Fruit fly (Drosophila melanogaster): ENCODE data around the gene CG7370.

CG7370 gene

dm6 chr3L:21769515-21769914, at the start of gene CG7370:
Gene CG7370, plus strand, starts transcription at chr3L:21769815.
- no peak for TF ChIP-seq Pif1B (GFP tag; optimal IDR thresholded peaks at IDR 0.05)
- no peak for TF ChIP-seq Ets98B (GFP tag; IDR thresholded peaks at IDR 0.05)
- TF ChIP-seq CG32121 (GFP tag; IDR thresholded peaks at IDR 0.05), result no peak
- no peak for TF ChIP-seq CG9948 (tag; optimal IDR thresholded peaks at IDR 0.05)
- no peak for TF ChIP-seq CG34367 (tag; optimal IDR thresholded peaks at IDR 0.05)
- TF ChIP-seq CG17806 (tag; optimal IDR thresholded peaks at IDR 0.05), result no peak
- no peak for TF ChIP-seq EcR (GFP tag; optimal IDR thresholded peaks at IDR 0.05)
- TF ChIP-seq CG10348 (GFP tag; IDR thresholded peaks at IDR 0.05), result no peak
- no peak for TF ChIP-seq Snoo (tag; optimal IDR thresholded peaks at IDR 0.05)
- no peak for TF ChIP-seq rn (GFP tag; IDR thresholded peaks at IDR 0.05)
- TF ChIP-seq fd96Ca (GFP tag; IDR thresholded peaks at IDR 0.05), result no peak
- no peak for TF ChIP-seq CG15710 (tag; optimal IDR thresholded peaks at IDR 0.05)
- TF ChIP-seq CG14655 (GFP tag; optimal IDR thresholded peaks at IDR 0.05), result no peak

- TF ChIP-seq CG9948 (tag; optimal IDR thresholded peaks at IDR 0.05) (peak; percentile 73), EcR (GFP tag; optimal IDR thresholded peaks at IDR 0.05) (no peak), CG8301 (tag; optimal IDR thresholded peaks at IDR 0.05) (peak; percentile 27), CG32121 (GFP tag; IDR thresholded peaks at IDR 0.05) (no peak), CG10348 (GFP tag; IDR thresholded peaks at IDR 0.05) (no peak), CG34367 (tag; optimal IDR thresholded peaks at IDR 0.05) (peak; percentile 74), CG4496 (GFP tag; IDR thresholded peaks at IDR 0.05) (no peak), D1 (tag; optimal IDR thresholded peaks at IDR 0.05) (peak; percentile 12), Snoo (tag; optimal IDR thresholded peaks at IDR 0.05) (no peak), Pif1A (GFP tag; optimal IDR thresholded peaks at IDR 0.05) (peak; percentile 60), CG14655 (GFP tag; optimal IDR thresholded peaks at IDR 0.05) (peak; percentile 72), CG15710 (tag; optimal IDR thresholded peaks at IDR 0.05) (peak; percentile 63), fd96Ca (GFP tag; IDR thresholded peaks at IDR 0.05) (no peak), Ets98B (GFP tag; IDR thresholded peaks at IDR 0.05) (no peak), gl (tag; optimal IDR thresholded peaks at IDR 0.05) (peak; percentile 36), CG12605 (GFP tag; IDR thresholded peaks at IDR 0.05) (no peak), Pif1B (GFP tag; optimal IDR thresholded peaks at IDR 0.05) (peak; percentile 65), rn (GFP tag; IDR thresholded peaks at IDR 0.05) (no peak), CG8159 (tag; optimal IDR thresholded peaks at IDR 0.05) (peak; percentile 79), CG17806 (tag; optimal IDR thresholded peaks at IDR 0.05) (peak; percentile 79), CG13204 (GFP tag; optimal IDR thresholded peaks at IDR 0.05) (no peak)
Observed at dm6 chr3L:21720869-21721268, 48.7 kb upstream of the CG7370 start.

- no peak for TF ChIP-seq CG14655 (GFP tag; optimal IDR thresholded peaks at IDR 0.05)
- TF ChIP-seq CG12605 (GFP tag; IDR thresholded peaks at IDR 0.05), result no peak
- TF ChIP-seq CG4496 (GFP tag; IDR thresholded peaks at IDR 0.05), result no peak
- no peak for TF ChIP-seq rn (GFP tag; IDR thresholded peaks at IDR 0.05)
- no peak for TF ChIP-seq gl (tag; optimal IDR thresholded peaks at IDR 0.05)
Observed at dm6 chr3L:21727013-21727727, 42.4 kb upstream of the CG7370 start.

- TF ChIP-seq CG17806 (tag; optimal IDR thresholded peaks at IDR 0.05) (no peak), Snoo (tag; optimal IDR thresholded peaks at IDR 0.05) (no peak), CG14655 (GFP tag; optimal IDR thresholded peaks at IDR 0.05) (no peak), rn (GFP tag; IDR thresholded peaks at IDR 0.05) (no peak), CG12605 (GFP tag; IDR thresholded peaks at IDR 0.05) (no peak), CG8301 (tag; optimal IDR thresholded peaks at IDR 0.05) (no peak), CG34367 (tag; optimal IDR thresholded peaks at IDR 0.05) (no peak), CG15710 (tag; optimal IDR thresholded peaks at IDR 0.05) (no peak)
Observed at dm6 chr3L:21727728-21728124, 41.9 kb upstream of the CG7370 start.

dm6 chr3L:21728616-21729047, 41.0 kb upstream of the CG7370 start, which contains the start of the genes CG11247 and Polr2H:
Gene CG11247, minus strand, starts transcription at chr3L:21728806.
Gene Polr2H, plus strand, starts transcription at chr3L:21728932.
- peak; percentile 80 for TF ChIP-seq CG8301 (tag; optimal IDR thresholded peaks at IDR 0.05)
- peak; percentile 63 for TF ChIP-seq D1 (tag; optimal IDR thresholded peaks at IDR 0.05)
- peak; percentile 92 for TF ChIP-seq CG4496 (GFP tag; IDR thresholded peaks at IDR 0.05)
- peak; percentile 75 for TF ChIP-seq CG8159 (tag; optimal IDR thresholded peaks at IDR 0.05)
- peak; percentile 87 for TF ChIP-seq rn (GFP tag; IDR thresholded peaks at IDR 0.05)
- peak; percentile 81 for TF ChIP-seq CG9948 (tag; optimal IDR thresholded peaks at IDR 0.05)
- TF ChIP-seq Pif1B (GFP tag; optimal IDR thresholded peaks at IDR 0.05), result peak; percentile 68
- peak; percentile 78 for TF ChIP-seq CG17806 (tag; optimal IDR thresholded peaks at IDR 0.05)
- TF ChIP-seq gl (tag; optimal IDR thresholded peaks at IDR 0.05), result peak; percentile 44
- peak; percentile 77 for TF ChIP-seq CG34367 (tag; optimal IDR thresholded peaks at IDR 0.05)
- peak; percentile 63; the same call in 1 of the 2 replicates for TF ChIP-seq CG12605 (GFP tag; IDR thresholded peaks at IDR 0.05)
- peak; percentile 82 for TF ChIP-seq Pif1A (GFP tag; optimal IDR thresholded peaks at IDR 0.05)
- peak; percentile 74 for TF ChIP-seq Snoo (tag; optimal IDR thresholded peaks at IDR 0.05)
- peak; percentile 89 for TF ChIP-seq Ets98B (GFP tag; IDR thresholded peaks at IDR 0.05)
- TF ChIP-seq EcR (GFP tag; optimal IDR thresholded peaks at IDR 0.05), result no peak
- peak; percentile 83 for TF ChIP-seq CG10348 (GFP tag; IDR thresholded peaks at IDR 0.05)
- TF ChIP-seq CG32121 (GFP tag; IDR thresholded peaks at IDR 0.05), result peak; percentile 87
- peak; percentile 79 for TF ChIP-seq CG14655 (GFP tag; optimal IDR thresholded peaks at IDR 0.05)
- TF ChIP-seq CG13204 (GFP tag; optimal IDR thresholded peaks at IDR 0.05), result no peak
- peak; percentile 94 for TF ChIP-seq fd96Ca (GFP tag; IDR thresholded peaks at IDR 0.05)
- TF ChIP-seq CG15710 (tag; optimal IDR thresholded peaks at IDR 0.05), result peak; percentile 81

- no peak for TF ChIP-seq CG34367 (tag; optimal IDR thresholded peaks at IDR 0.05)
Observed at dm6 chr3L:21730354-21730753, 39.3 kb upstream of the CG7370 start, which contains the start of gene CG14570. Gene CG14570, minus strand, starts transcription at chr3L:21730454.

Measured in whole organism, pupa.